Worm (Caenorhabditis elegans): ENCODE data around the gene aat-1.

DNA sequence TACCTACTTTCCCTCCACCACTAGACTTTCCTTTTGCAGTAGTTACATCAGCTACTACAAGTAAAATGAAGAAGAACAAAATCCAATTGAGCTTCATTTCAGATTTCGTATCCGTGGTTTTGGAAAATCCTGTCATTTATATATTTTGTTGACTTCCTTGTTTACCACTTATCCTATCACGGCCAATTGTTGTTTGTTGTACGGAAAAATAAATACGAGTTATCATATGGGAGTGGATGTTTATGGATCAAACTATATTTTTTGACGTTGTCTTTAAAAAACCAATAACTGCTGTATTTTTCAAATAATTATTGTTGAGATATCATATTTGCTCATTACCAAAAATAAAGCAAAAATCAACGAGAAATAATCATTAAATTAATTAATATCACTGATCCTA lies 21.8 kb upstream of the aat-1 start, which contains the start of gene W09C2.9:
- TF ChIP-seq B0310.2 (tag; optimal IDR thresholded peaks at IDR 0.05) (no peak), scrt-1 (GFP tag; IDR thresholded peaks at IDR 0.05) (no peak), ets-7 (tag; optimal IDR thresholded peaks at IDR 0.05) (no peak), ceh-36 (tag; optimal IDR thresholded peaks at IDR 0.05) (no peak), ama-1 (optimal IDR thresholded peaks at IDR 0.05) (no peak), pes-1 (GFP tag; IDR thresholded peaks at IDR 0.05) (no peak), F13C5.2 (tag; optimal IDR thresholded peaks at IDR 0.05) (no peak), tbx-37 (GFP tag; conservative IDR thresholded peaks at IDR 0.05) (no peak)

All from whole organism, early embryonic.